Fruit fly (Drosophila melanogaster) whole organism: ENCODE results near the gene Myo31DF.

Source experiments
- CG8478 ChIP-seq: fragments of >200 bp; optimal IDR thresholded peaks from 2 replicates; lab custom pipeline; 2018; ENCODE audit warnings: inconsistent platforms
- Dll ChIP-seq: fragments of >200 bp; optimal IDR thresholded peaks from 2 replicates; lab custom pipeline; 2017
- pan ChIP-seq: fragments of >200 bp; optimal IDR thresholded peaks from 2 replicates; lab custom pipeline; 2017
- psq ChIP-seq: fragments of >200 bp; optimal IDR thresholded peaks from 2 replicates; lab custom pipeline; 2017
- usp ChIP-seq: fragments of >200 bp; optimal IDR thresholded peaks from 2 replicates; lab custom pipeline; 2017; ENCODE audit warnings: missing biosample characterization, missing genetic modification characterization, mixed read lengths

DNA sequence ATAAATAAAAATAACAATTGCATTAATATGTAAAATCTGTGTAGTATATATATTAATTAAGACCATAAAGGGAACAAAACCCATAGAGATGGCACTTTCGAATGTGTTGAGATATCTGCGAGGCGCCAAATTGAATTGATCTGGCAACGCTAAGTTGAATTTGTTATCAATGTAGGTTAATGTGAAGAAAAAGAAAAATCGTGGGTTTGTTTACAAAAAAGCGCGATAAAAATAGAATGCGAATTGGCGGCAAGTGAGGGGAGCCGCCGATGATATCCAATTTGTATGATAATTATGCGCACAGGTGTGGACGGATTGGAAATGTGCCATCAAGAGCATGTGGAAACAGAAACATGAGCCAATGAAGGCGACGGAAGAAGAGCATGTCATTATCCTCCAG lies 26.7 kb downstream of the Myo31DF start:
- TF ChIP-seq pan (lab: Kevin White, UChicago) (no peak), usp (GFP tag; lab: Kevin White, UChicago) (no peak), psq (lab: Kevin White, UChicago) (no peak), CG8478 (lab: Kevin White, UChicago) (no peak), Dll (lab: Kevin White, UChicago) (no peak)
